Worm (Caenorhabditis elegans) whole organism, L4/young adult: ENCODE results near the gene Y25C1A.6.
A peak's percentile ranks its signal among the peaks of the same experiment; 100 is the strongest.

Experiments used
- W03F9.2 ChIP-seq: fragments of 150-350 bp; optimal IDR thresholded peaks from 2 replicates; lab custom pipeline; 2014; ENCODE audit warnings: missing biosample characterization, missing genetic modification characterization
- dao-5 ChIP-seq: sonication (generic microtip); optimal IDR thresholded peaks from 2 replicates; lab custom pipeline; 2016; ENCODE audit warnings: missing genotype, missing genetic modification characterization, moderate library complexity, missing compliant biosample characterization
- him-1 ChIP-seq: sonication (generic microtip); optimal IDR thresholded peaks from 2 replicates; lab custom pipeline; 2016; ENCODE audit warnings: missing genotype, missing genetic modification reagents, missing genetic modification characterization, missing compliant biosample characterization

Gene Y25C1A.6

DNA sequence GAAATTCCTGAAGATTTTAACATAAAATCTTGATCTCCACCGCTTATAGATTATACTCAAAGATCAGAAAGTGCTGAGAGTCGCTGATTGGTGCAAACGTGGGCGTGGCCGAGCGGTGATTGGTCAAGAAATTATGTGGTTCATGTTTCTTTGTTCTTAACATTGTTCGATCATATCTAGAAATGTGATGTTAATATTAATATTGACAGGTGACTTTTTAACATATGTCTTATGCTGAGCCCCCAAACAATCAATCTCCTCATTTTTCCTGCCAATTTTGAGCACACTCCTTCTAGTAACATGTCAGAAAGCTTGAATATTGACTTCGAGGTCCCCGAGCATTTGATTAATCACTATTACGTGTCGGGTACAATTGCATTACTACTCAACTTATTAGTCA is 16.9 kb upstream of the Y25C1A.6 start, which contains the start of gene sri-29:
Gene sri-29 (plus strand): TSS at position 301 of the 400 bp plus-strand sequence.
- no peak for TF ChIP-seq him-1 (tag; lab: Kevin White, UChicago)
- TF ChIP-seq dao-5 (tag; lab: Kevin White, UChicago) = no peak
- no peak for TF ChIP-seq W03F9.2

DNA sequence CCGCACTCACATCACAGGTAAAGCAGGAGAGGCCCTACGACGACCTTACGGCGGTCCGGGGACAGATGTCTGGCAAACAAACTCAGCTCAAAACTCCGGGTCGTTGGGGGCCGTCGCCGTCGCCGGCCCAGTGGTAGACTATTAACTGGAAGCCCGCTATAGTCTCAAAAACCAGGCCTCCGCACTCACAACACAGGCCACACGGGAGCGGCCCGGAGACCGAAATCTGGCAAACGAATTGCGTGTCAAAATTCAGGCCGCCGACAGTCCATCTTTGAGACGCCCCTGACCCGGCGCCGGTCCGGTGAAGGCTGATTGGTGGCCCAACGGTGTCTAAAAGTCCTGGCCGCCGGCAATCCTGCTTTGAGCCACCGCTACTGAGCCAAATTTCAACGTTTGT is 15.5 kb upstream of the Y25C1A.6 start:
- no peak for TF ChIP-seq dao-5 (tag; lab: Kevin White, UChicago)
- no peak for TF ChIP-seq W03F9.2
- TF ChIP-seq him-1 (tag; lab: Kevin White, UChicago) = no peak

DNA sequence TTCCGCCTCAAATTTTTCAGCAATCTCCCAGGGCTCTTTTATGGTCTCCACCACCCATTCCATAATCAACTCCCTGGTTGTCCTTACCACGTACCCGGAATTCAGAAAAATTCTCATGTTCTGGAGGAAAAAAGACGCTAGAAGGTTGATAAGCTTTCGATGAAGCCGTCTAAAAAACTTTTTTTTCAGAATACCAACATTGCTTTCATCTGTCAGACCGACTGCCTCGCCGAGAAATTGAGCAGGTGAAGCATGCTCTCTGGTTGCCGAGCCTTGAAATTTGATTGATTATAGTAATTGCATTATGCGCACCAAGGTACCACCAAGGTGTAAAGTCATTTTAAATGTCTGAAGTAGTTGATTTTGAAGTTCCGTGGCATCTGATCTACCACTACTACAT is 15.0 kb upstream of the Y25C1A.6 start, which contains the start of gene sri-30:
Gene sri-30 (plus strand): TSS at position 301 of the 400 bp plus-strand sequence.
- TF ChIP-seq W03F9.2 = no peak
- TF ChIP-seq dao-5 (tag; lab: Kevin White, UChicago) = no peak
- no peak for TF ChIP-seq him-1 (tag; lab: Kevin White, UChicago)

DNA sequence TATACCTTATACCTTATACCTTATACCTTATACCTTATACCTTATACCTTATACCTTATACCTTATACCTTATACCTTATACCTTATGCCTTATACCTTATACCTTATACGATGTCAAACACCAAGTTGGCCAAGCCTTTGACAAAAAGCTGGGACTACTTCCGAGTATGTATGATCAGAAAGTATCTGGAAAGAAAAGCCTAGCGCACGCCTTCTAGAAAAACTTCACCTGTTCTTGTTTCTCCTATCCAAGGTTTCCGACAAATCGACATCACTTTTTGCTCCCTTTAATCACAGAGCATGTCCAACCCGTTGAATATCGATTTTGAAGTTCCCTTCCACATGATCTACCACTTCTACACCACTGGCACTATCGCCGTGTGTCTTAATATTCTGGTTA is 12.5 kb upstream of the Y25C1A.6 start, which contains the start of gene sri-28:
Gene sri-28 (plus strand): TSS at position 301 of the 400 bp plus-strand sequence.
- no peak for TF ChIP-seq W03F9.2
- no peak for TF ChIP-seq him-1 (tag; lab: Kevin White, UChicago)
- TF ChIP-seq dao-5 (tag; lab: Kevin White, UChicago) = no peak

DNA sequence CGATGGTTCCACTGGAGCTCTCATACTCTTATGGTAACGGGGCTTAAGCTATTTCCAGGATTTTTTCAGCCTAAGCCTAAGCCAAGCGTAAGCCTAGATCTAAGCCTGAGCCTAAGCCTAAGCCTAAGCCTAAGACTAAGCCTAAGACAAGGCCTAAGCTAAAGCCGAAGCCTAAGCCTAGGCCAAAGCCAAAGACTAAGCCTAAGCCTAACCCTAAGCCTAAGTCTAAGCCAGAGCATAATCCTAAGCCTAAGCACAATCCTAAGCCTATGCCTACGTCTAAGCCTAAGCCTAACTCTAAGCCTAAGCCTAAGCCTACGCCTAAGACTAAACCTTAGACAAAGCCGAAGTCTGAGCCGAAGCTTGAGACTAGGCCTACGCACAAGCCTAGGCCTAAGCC is 11.9 kb upstream of the Y25C1A.6 start:
- no peak for TF ChIP-seq W03F9.2
- TF ChIP-seq dao-5 (tag; lab: Kevin White, UChicago) = no peak
- no peak for TF ChIP-seq him-1 (tag; lab: Kevin White, UChicago)

DNA sequence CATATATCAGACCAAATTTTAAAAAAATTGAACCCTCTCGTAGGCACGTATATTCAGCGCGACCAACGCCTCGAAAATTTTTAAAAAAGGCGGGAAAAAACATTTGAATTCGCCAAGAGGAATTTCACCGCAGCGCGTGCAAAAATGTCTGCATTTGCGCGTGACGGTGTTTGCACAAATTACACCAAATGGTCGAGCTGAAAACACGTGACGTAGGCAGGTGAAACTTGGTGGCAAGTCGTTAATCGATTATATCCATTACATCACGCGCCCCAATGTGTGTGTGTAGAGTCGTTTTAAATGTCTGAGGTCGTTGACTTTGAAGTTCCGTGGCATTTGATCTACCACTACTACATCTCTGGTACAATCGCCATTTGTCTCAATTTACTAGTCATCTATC is 10.2 kb upstream of the Y25C1A.6 start, which contains the start of gene sri-31:
Gene sri-31 (plus strand): TSS at position 301 of the 400 bp plus-strand sequence.
- no peak for TF ChIP-seq dao-5 (tag; lab: Kevin White, UChicago)
- no peak for TF ChIP-seq him-1 (tag; lab: Kevin White, UChicago)
- no peak for TF ChIP-seq W03F9.2

DNA sequence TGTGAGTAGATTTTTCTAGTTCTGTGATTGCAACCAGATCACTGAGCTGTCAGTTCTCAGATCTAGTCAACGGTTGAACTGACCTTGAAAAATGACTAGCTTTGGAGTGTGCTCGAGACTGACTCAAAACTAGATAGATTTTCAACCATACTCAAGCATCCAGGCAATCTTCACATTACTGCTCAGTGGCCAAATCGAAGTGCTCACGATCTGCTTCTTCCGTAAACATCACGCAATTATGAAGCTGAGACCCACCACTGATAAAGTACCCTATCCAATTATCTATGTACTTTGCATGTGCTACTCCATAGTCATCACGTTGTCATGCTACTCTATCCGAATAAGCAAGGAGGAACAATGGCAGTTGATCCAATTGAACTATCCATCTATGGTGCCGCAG is 9.6 kb upstream of the Y25C1A.6 start:
- no peak for TF ChIP-seq him-1 (tag; lab: Kevin White, UChicago)
- TF ChIP-seq W03F9.2 = no peak
- no peak for TF ChIP-seq dao-5 (tag; lab: Kevin White, UChicago)

DNA sequence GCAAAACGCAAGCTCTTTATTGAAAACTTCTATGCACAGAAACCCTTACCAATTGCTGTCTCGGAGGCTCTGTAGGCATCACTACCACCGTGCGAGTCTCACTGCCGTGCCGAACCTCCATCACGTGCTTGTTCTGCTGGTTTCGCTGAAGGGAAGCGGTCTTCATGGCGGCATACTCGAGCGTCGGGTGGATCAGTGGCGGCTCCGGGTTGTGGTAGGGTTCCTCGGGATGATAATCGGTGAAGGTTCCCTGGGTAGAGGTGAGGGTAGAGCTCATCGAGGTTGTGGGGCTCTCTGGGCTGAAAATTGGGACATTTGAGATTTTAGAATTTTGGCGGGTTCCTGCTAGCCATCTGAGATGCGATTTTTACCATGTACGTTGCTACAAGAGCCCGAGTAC is 8.0 kb upstream of the Y25C1A.6 start:
- no peak for TF ChIP-seq him-1 (tag; lab: Kevin White, UChicago)
- TF ChIP-seq dao-5 (tag; lab: Kevin White, UChicago) = no peak
- TF ChIP-seq W03F9.2 = no peak

DNA sequence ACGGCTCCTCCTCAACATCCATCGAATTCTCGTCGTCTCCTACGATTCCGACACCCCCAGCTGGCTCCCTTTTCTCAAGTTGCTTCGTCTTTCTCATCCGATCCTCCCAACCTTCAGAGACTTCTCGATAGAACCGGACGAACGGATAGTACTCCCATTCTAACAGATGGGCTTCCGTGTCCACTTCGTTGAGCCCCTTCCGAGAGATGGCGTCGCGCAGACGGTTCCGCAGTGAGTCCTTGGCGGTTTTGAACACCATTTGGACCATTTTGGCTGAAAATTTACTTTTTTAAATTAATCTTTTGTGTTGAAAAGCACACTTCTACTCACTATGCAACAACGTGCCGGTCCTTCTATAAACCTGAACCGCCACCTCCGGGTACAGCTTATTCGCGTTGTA is 7.2 kb upstream of the Y25C1A.6 start:
- no peak for TF ChIP-seq W03F9.2

DNA sequence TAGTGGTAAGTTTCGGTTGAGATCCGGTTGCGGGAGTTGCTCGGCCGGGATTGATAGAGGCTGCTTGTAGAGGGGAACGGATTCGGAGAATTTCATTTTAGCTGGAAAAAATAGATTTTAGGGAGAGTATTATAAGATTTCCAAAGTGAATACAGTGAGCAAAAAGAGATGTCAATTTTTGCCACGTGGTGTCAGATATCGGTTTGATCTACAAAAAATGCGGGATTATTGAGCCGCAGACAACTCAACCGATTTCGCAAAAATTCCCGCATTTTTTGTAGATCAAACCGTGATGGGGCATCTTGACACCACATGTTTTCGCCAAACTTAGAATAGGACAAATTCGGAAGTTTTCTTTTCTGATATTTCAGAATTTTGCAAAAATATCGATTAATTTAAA is 6.7 kb upstream of the Y25C1A.6 start, which contains the start of gene lido-13:
Gene lido-13 (minus strand): TSS at position 101 of the 400 bp plus-strand sequence.
- no peak for TF ChIP-seq dao-5 (tag; lab: Kevin White, UChicago)
- TF ChIP-seq him-1 (tag; lab: Kevin White, UChicago) = no peak

DNA sequence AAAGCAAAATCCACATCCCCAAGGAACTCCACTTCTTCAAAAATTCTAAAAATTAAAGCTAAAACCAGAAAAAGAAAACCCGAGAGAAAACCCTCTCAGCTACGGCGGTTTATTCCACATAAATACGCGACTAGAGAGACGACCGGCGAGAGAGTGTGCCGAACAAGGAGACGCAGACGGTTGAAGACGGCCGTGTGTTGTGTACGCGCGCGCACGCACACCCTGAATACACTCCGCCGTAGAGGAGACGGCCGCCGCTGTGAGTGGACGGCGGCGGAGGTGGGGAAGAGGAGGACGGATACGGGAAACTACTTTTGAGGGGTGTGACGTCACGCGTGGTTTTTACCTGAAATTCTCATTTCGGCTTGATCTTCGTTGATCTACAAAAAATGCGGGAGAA is 6.3 kb upstream of the Y25C1A.6 start:
- TF ChIP-seq him-1 (tag; lab: Kevin White, UChicago) (no peak), dao-5 (tag; lab: Kevin White, UChicago) (no peak), W03F9.2 (no peak)

DNA sequence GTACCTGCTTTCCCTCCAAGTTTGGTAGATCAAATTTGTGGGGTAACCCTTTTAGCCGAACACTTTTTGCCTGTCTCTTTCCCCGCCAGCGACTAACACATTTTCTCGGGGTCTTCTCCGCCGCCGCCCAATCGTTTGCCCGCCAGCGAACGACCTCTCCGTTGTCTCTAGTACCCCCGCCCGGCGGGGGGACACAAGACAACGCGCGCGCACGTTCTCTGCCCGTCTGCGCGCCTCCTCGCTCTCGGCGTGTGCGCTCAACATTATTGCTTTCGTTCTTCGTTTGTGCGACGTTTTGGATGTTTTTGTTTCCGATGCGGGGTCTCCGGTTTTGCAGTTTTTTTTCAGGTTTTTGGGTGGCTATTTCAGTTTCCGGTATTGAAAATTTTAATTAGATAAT is 5.4 kb upstream of the Y25C1A.6 start:
- TF ChIP-seq W03F9.2 (no peak), dao-5 (tag; lab: Kevin White, UChicago) (no peak), him-1 (tag; lab: Kevin White, UChicago) (no peak)

DNA sequence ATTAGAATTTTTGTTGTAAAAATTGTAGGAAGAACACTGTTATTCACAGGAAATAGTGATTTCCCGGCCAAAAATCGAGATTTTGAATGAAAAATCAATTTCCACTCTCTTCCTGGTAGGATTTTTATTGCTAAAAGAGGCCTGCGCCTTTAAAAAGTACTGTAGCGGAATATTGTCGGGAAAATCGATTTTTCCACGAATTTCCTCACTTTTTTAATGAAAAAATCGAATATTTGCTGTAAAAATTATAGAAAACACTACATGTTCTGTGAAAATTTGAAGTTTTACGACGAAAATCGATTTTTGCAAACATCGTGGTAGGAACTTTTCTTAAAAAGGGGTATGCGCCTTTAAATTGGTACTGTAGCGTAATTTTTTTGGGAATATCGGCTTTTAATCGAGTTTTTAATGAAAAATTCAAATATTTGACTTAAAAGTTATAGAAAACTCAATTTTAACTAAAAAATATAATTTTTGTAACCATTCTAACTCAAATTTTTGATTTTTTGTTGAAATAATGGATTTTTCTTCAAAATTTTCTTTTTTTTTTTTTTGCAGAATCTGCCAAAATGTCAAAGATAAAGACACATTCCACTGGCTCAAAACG is 4.5 kb upstream of the Y25C1A.6 start, which contains the start of gene lin-8:
Gene lin-8 (plus strand): TSS at position 557 of the 607 bp plus-strand sequence.
- TF ChIP-seq him-1 (tag; lab: Kevin White, UChicago) (no peak), dao-5 (tag; lab: Kevin White, UChicago) (no peak), W03F9.2 (no peak)

DNA sequence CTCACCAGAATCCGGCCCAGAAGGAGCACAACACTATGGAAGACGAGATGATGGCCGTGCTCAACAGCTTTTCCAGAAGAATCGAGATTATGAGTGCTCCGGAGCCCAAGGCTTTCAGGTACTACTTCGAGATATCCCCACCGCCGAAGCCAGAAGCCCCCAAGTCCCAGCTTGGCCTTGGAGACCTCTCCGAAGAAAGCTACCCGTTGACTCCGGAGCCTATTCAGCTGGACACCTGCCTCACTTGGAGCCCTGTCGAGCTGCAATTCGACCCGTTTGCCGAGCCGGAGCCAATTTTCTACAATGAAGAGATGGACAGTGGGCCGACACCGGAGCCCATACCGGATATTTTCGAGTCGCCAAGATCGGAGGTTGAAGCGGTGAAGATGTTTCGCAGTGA is 723 bp downstream of the Y25C1A.6 start:
- TF ChIP-seq W03F9.2 = no peak
- TF ChIP-seq him-1 (tag; lab: Kevin White, UChicago) = no peak

DNA sequence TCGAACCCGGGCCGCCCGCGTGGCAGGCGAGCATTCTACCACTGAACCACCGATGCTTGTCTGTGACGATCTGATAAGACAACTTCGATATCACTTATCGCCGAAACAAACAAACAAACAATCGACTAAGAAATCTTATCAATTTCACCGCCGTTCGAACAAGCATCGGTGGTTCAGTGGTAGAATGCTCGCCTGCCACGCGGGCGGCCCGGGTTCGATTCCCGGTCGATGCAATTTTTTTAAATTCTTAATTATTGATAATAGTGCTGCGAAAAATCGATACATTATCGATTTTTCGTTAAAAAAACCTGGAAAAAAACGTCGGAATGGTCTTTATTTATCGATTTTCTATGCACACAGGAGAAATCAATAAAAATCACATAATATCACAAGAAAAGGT is 1.3 kb downstream of the Y25C1A.6 start:
- TF ChIP-seq him-1 (tag; lab: Kevin White, UChicago) (no peak), dao-5 (tag; lab: Kevin White, UChicago) (peak; percentile 28), W03F9.2 (no peak)
